Fruit fly (Drosophila melanogaster): ENCODE results near the gene CG4849.
A peak's percentile ranks its signal among the peaks of the same experiment; 100 is the strongest.

The CG4849 gene

dm6 chr3R:27953890-27954289, 9.3 kb upstream of the CG4849 start, which contains the start of gene CG4951 (continued):
- TF ChIP-seq Hmr (GFP tag; optimal IDR thresholded peaks at IDR 0.05) (no peak), CG6791 (GFP tag; IDR thresholded peaks at IDR 0.05; ENCODE audit: partially characterized antibody) (peak; percentile 61; the same call in 2 of the 3 replicates), CG3065 (GFP tag; optimal IDR thresholded peaks at IDR 0.05) (no peak), CG6689 (GFP tag; IDR thresholded peaks at IDR 0.05) (no peak), CG30020 (tag; optimal IDR thresholded peaks at IDR 0.05) (no peak), CG17186 (GFP tag; optimal IDR thresholded peaks at IDR 0.05) (peak; percentile 70), odd (GFP tag; optimal IDR thresholded peaks at IDR 0.05) (no peak), CG2202 (tag; optimal IDR thresholded peaks at IDR 0.05) (no peak), Ptx1 (GFP tag; IDR thresholded peaks at IDR 0.05) (no peak), CG12071 (GFP tag; optimal IDR thresholded peaks at IDR 0.05) (no peak), ems (GFP tag; optimal IDR thresholded peaks at IDR 0.05) (no peak), Hr39 (optimal IDR thresholded peaks at IDR 0.05) (no peak), Ets97D (GFP tag; optimal IDR thresholded peaks at IDR 0.05) (peak; percentile 72), chif (GFP tag; optimal IDR thresholded peaks at IDR 0.05) (no peak), MESR4 (GFP tag; optimal IDR thresholded peaks at IDR 0.05) (peak; percentile 52), Poxn (GFP tag; IDR thresholded peaks at IDR 0.05) (no peak), maf-S (GFP tag; optimal IDR thresholded peaks at IDR 0.05) (no peak), CG1647 (GFP tag; optimal IDR thresholded peaks at IDR 0.05) (no peak), NC2α (GFP tag; optimal IDR thresholded peaks at IDR 0.05) (no peak), mam (GFP tag; optimal IDR thresholded peaks at IDR 0.05) (no peak), CG6854 (GFP tag; optimal IDR thresholded peaks at IDR 0.05) (no peak), CG34422 (GFP tag; IDR thresholded peaks at IDR 0.05) (0 out of 3 replicates have a peak, but pooled peaks have one; percentile 17), HmgZ (tag; optimal IDR thresholded peaks at IDR 0.05) (peak; percentile 47), CG14441 (GFP tag; IDR thresholded peaks at IDR 0.05) (no peak), fd102C (GFP tag; optimal IDR thresholded peaks at IDR 0.05) (no peak), bbx (GFP tag; IDR thresholded peaks at IDR 0.05; ENCODE audit: partially characterized antibody) (peak; percentile 63; the same call in 1 of the 2 replicates), Neu2 (GFP tag; optimal IDR thresholded peaks at IDR 0.05; ENCODE audit: borderline replicate concordance) (no peak), CG15479 (GFP tag; optimal IDR thresholded peaks at IDR 0.05) (no peak), CG14667 (GFP tag; IDR thresholded peaks at IDR 0.05) (no peak), CG2712 (tag; optimal IDR thresholded peaks at IDR 0.05) (no peak), Six4 (GFP tag; optimal IDR thresholded peaks at IDR 0.05) (no peak), CG1603 (tag; optimal IDR thresholded peaks at IDR 0.05) (no peak), Oaz (GFP tag; IDR thresholded peaks at IDR 0.05) (no peak), seq (GFP tag; IDR thresholded peaks at IDR 0.05) (no peak), CG33557 (GFP tag; optimal IDR thresholded peaks at IDR 0.05) (no peak), CG16779 (GFP tag; IDR thresholded peaks at IDR 0.05) (no peak), trem (tag; optimal IDR thresholded peaks at IDR 0.05) (peak; percentile 66), CG1792 (GFP tag; optimal IDR thresholded peaks at IDR 0.05) (no peak), wdn (GFP tag; IDR thresholded peaks at IDR 0.05) (no peak), gsb-n (tag; optimal IDR thresholded peaks at IDR 0.05) (no peak), zfh1 (GFP tag; IDR thresholded peaks at IDR 0.05) (no peak), CG2199 (GFP tag; IDR thresholded peaks at IDR 0.05) (no peak), ase (GFP tag; IDR thresholded peaks at IDR 0.05) (no peak), en (GFP tag; optimal IDR thresholded peaks at IDR 0.05) (no peak), CG11695 (GFP tag; IDR thresholded peaks at IDR 0.05) (no peak), Blimp-1 (GFP tag; optimal IDR thresholded peaks at IDR 0.05) (no peak), CG10267 (tag; optimal IDR thresholded peaks at IDR 0.05) (peak; percentile 44), CG9797 (GFP tag; optimal IDR thresholded peaks at IDR 0.05) (peak; percentile 95), vvl (GFP tag; IDR thresholded peaks at IDR 0.05) (peak; percentile 34; the same call in 1 of the 2 replicates), cg (GFP tag; optimal IDR thresholded peaks at IDR 0.05) (no peak), Nf-YC (tag; optimal IDR thresholded peaks at IDR 0.05) (peak; percentile 1), Dad (GFP tag; optimal IDR thresholded peaks at IDR 0.05) (no peak)
